Worm (Caenorhabditis elegans) whole organism, young adult: Measurements from ENCODE around the gene ras-2.

ENCODE experiments used
- B0019.2 ChIP-seq: fragments of 200-800 bp; sonication (Bioruptor generic); conservative IDR thresholded peaks from 2 replicates; pipeline ENCODE4 v1.3.6; 2022; ENCODE audit warnings: missing genetic modification reagents, missing genetic modification characterization, missing compliant biosample characterization
- B0261.1 ChIP-seq: sonication (generic microtip); optimal IDR thresholded peaks from 2 replicates; lab custom pipeline; 2016; ENCODE audit warnings: mild to moderate bottlenecking, missing genetic modification characterization, moderate library complexity, missing compliant biosample characterization
- Y79H2A.3 ChIP-seq: fragments of 200-800 bp; sonication (Bioruptor generic); conservative IDR thresholded peaks from 2 replicates; pipeline ENCODE4 v1.3.6; 2022; ENCODE audit warnings: missing genetic modification reagents, missing genetic modification characterization, missing compliant biosample characterization
- ZK185.1 ChIP-seq: sonication (generic microtip); optimal IDR thresholded peaks from 2 replicates; lab custom pipeline; 2016; ENCODE audit warnings: mild to moderate bottlenecking, missing genetic modification characterization, missing compliant biosample characterization; ENCODE audit not compliant: poor library complexity, severe bottlenecking
- atf-7 ChIP-seq: sonication (generic microtip); optimal IDR thresholded peaks from 2 replicates; lab custom pipeline; 2017; ENCODE audit warnings: mild to moderate bottlenecking, missing genetic modification characterization, missing compliant biosample characterization
- attf-3 ChIP-seq: fragments of 200-800 bp; sonication (Bioruptor generic); conservative IDR thresholded peaks from 2 replicates; pipeline ENCODE4 v1.3.6; 2022; ENCODE audit warnings: missing genetic modification reagents, missing genetic modification characterization, missing compliant biosample characterization
- ets-4 ChIP-seq: fragments of 200-800 bp; sonication (Bioruptor generic); optimal IDR thresholded peaks from 2 replicates; lab custom pipeline; 2018; ENCODE audit warnings: mild to moderate bottlenecking, missing genetic modification characterization, missing compliant biosample characterization
- nhr-90 ChIP-seq: sonication (generic microtip); optimal IDR thresholded peaks from 2 replicates; lab custom pipeline; 2016; ENCODE audit warnings: missing genotype, mild to moderate bottlenecking, missing genetic modification characterization, missing compliant biosample characterization
- pbrm-1 ChIP-seq: fragments of 200-800 bp; sonication (Bioruptor generic); IDR thresholded peaks from 2 replicates; pipeline ENCODE4 v1.3.6; 2022; ENCODE audit warnings: missing genetic modification reagents, missing genetic modification characterization, missing compliant biosample characterization
- unc-62 ChIP-seq: fragments of 150-350 bp; optimal IDR thresholded peaks from 2 replicates; lab custom pipeline; 2014; ENCODE audit warnings: missing biosample characterization, missing genetic modification reagents, missing genetic modification characterization

ce11 chrIII:4785714-4786113 is 45.8 kb upstream of the ras-2 start, which contains the start of gene mel-28:
- no peak for TF ChIP-seq unc-62 (GFP tag; lab: Kevin White, UChicago)
- TF ChIP-seq ets-4 (GFP tag; lab: Kevin White, UChicago) = no peak
- TF ChIP-seq nhr-90 (tag; lab: Kevin White, UChicago) = no peak
- no peak for TF ChIP-seq atf-7 (tag; lab: Kevin White, UChicago)
- TF ChIP-seq attf-3 (GFP tag; lab: Robert Waterston, UW) = no peak
- TF ChIP-seq B0019.2 (GFP tag; lab: Robert Waterston, UW) = no peak
- TF ChIP-seq pbrm-1 (GFP tag; lab: Robert Waterston, UW) = no peak
- no peak for TF ChIP-seq Y79H2A.3 (GFP tag; lab: Robert Waterston, UW)
- no peak for TF ChIP-seq ZK185.1 (tag; lab: Kevin White, UChicago)
- TF ChIP-seq B0261.1 (tag; lab: Kevin White, UChicago) = no peak
